Fruit fly (Drosophila melanogaster): ENCODE measurements around the gene CG33080.

The CG33080 gene

dm6 chrX:5705899-5706312, 11.7 kb downstream of the CG33080 start (continued):
- TF ChIP-seq E2f1 (GFP tag; IDR thresholded peaks at IDR 0.05) (peak; percentile 88), CG3838 (GFP tag; optimal IDR thresholded peaks at IDR 0.05) (peak; percentile 23), az2 (GFP tag; optimal IDR thresholded peaks at IDR 0.05) (peak; percentile 59), Nf-YC (tag; optimal IDR thresholded peaks at IDR 0.05) (peak; percentile 75), CG11504 (tag; optimal IDR thresholded peaks at IDR 0.05) (peak; percentile 92), Dp (GFP tag; optimal IDR thresholded peaks at IDR 0.05) (no peak), tio (GFP tag; optimal IDR thresholded peaks at IDR 0.05) (peak; percentile 35), Doc3 (GFP tag; IDR thresholded peaks at IDR 0.05; ENCODE audit: partially characterized antibody) (no peak), HLH54F (GFP tag; optimal IDR thresholded peaks at IDR 0.05) (peak; percentile 43), CG2129 (GFP tag; IDR thresholded peaks at IDR 0.05; ENCODE audit: partially characterized antibody) (no peak), D19B (GFP tag; optimal IDR thresholded peaks at IDR 0.05) (peak; percentile 69), otp (GFP tag; IDR thresholded peaks at IDR 0.05) (peak; percentile 76), jing (GFP tag; optimal IDR thresholded peaks at IDR 0.05) (peak; percentile 41), ssp (GFP tag; IDR thresholded peaks at IDR 0.05) (peak; percentile 82), H2.0 (GFP tag; IDR thresholded peaks at IDR 0.05) (peak; percentile 80), CG1233 (GFP tag; optimal IDR thresholded peaks at IDR 0.05) (peak; percentile 70), CG10267 (tag; optimal IDR thresholded peaks at IDR 0.05) (peak; percentile 63), Fer1 (GFP tag; optimal IDR thresholded peaks at IDR 0.05) (peak; percentile 94), grau (tag; optimal IDR thresholded peaks at IDR 0.05) (peak; percentile 81), stwl (tag; optimal IDR thresholded peaks at IDR 0.05) (no peak), sr (GFP tag; IDR thresholded peaks at IDR 0.05) (peak; percentile 70; the same call in 2 of the 3 replicates), Mad (GFP tag; optimal IDR thresholded peaks at IDR 0.05) (peak; percentile 52), cas (GFP tag; IDR thresholded peaks at IDR 0.05) (peak; percentile 84), CG6854 (GFP tag; optimal IDR thresholded peaks at IDR 0.05) (peak; percentile 82), CG11085 (GFP tag; IDR thresholded peaks at IDR 0.05) (peak; percentile 88), CG7745 (tag; optimal IDR thresholded peaks at IDR 0.05) (no peak), Nf-YB (GFP tag; optimal IDR thresholded peaks at IDR 0.05) (peak; percentile 38), Doc2 (GFP tag; IDR thresholded peaks at IDR 0.05) (peak; percentile 78), CG2875 (GFP tag; optimal IDR thresholded peaks at IDR 0.05) (peak; percentile 64), tin (GFP tag; optimal IDR thresholded peaks at IDR 0.05) (peak; percentile 77), CG17829 (tag; optimal IDR thresholded peaks at IDR 0.05) (peak; percentile 78), lilli (GFP tag; optimal IDR thresholded peaks at IDR 0.05) (peak; percentile 76), CG2116 (GFP tag; optimal IDR thresholded peaks at IDR 0.05) (no peak), CG7987 (GFP tag; optimal IDR thresholded peaks at IDR 0.05) (peak; percentile 58), phol (tag; optimal IDR thresholded peaks at IDR 0.05) (peak; percentile 82), knrl (GFP tag; IDR thresholded peaks at IDR 0.05; ENCODE audit: partially characterized antibody) (no peak), NfI (GFP tag; optimal IDR thresholded peaks at IDR 0.05) (peak; percentile 67), CG1832 (GFP tag; optimal IDR thresholded peaks at IDR 0.05) (no peak), tgo (GFP tag; IDR thresholded peaks at IDR 0.05) (peak; percentile 93), CG7357 (GFP tag; IDR thresholded peaks at IDR 0.05) (peak; percentile 86), Ets65A (GFP tag) (peak; percentile 84), crp (GFP tag; optimal IDR thresholded peaks at IDR 0.05) (peak in 1 of 2 experiments; percentile 25), vvl (GFP tag; IDR thresholded peaks at IDR 0.05) (peak; percentile 94), HLH4C (GFP tag; IDR thresholded peaks at IDR 0.05; ENCODE audit: partially characterized antibody) (no peak), CG2120 (GFP tag; optimal IDR thresholded peaks at IDR 0.05) (peak; percentile 87), Atf3 (GFP tag; optimal IDR thresholded peaks at IDR 0.05) (peak; percentile 22), CG10654 (GFP tag; optimal IDR thresholded peaks at IDR 0.05) (peak; percentile 71), Meics (GFP tag; optimal IDR thresholded peaks at IDR 0.05) (peak; percentile 90), toy (GFP tag; IDR thresholded peaks at IDR 0.05) (peak; percentile 88), her (GFP tag; optimal IDR thresholded peaks at IDR 0.05) (peak; percentile 38), Hmr (GFP tag; optimal IDR thresholded peaks at IDR 0.05) (peak; percentile 88)

Data from whole organism, embryonic.